Fruit fly (Drosophila melanogaster) whole organism, embryonic: ENCODE measurements around the gene cactin.

ENCODE experiments used
- Awh ChIP-seq: fragments of 200-800 bp; sonication (Bioruptor generic); IDR thresholded peaks from 2 replicates; pipeline ENCODE4, ENCODE4 v1.3.6; 2022; ENCODE audit warnings: missing biosample characterization, missing genetic modification characterization
- B-H2 ChIP-seq: fragments of 200-800 bp; sonication (Bioruptor generic); optimal IDR thresholded peaks from 2 replicates; lab custom pipeline; 2018; ENCODE audit warnings: missing biosample characterization, mild to moderate bottlenecking, missing genetic modification characterization
- Bdp1 ChIP-seq: fragments of 200-800 bp; sonication (Bioruptor generic); optimal IDR thresholded peaks from 3 replicates; lab custom pipeline; 2016; ENCODE audit warnings: missing biosample characterization, missing genetic modification characterization
- BtbVII ChIP-seq: fragments of 200-800 bp; sonication (Bioruptor generic); optimal IDR thresholded peaks from 3 replicates; lab custom pipeline; 2017; ENCODE audit warnings: missing biosample characterization, mild to moderate bottlenecking, missing genetic modification characterization
- CG10366 ChIP-seq: fragments of 200-800 bp; sonication (Bioruptor generic); IDR thresholded peaks from 2 replicates; pipeline ENCODE4 v1.3.6; 2022; ENCODE audit warnings: missing biosample characterization, missing genetic modification characterization
- CG10543 ChIP-seq: fragments of 200-800 bp; sonication (Bioruptor generic); optimal IDR thresholded peaks from 3 replicates; lab custom pipeline; 2017; ENCODE audit warnings: missing biosample characterization, mild to moderate bottlenecking, missing genetic modification characterization, moderate library complexity
- CG11504 ChIP-seq: fragments of 200-800 bp; sonication (Bioruptor generic); optimal IDR thresholded peaks from 3 replicates; lab custom pipeline; 2019; ENCODE audit warnings: missing biosample characterization, mild to moderate bottlenecking, missing genetic modification characterization, moderate library complexity
- CG11560 ChIP-seq: fragments of 200-800 bp; sonication (Bioruptor generic); IDR thresholded peaks from 3 replicates; pipeline ENCODE4 v1.3.6; 2022; ENCODE audit warnings: missing biosample characterization, missing genetic modification characterization
- CG12104 ChIP-seq: fragments of 200-800 bp; sonication (Bioruptor generic); optimal IDR thresholded peaks from 3 replicates; lab custom pipeline; 2016; ENCODE audit warnings: missing biosample characterization, missing genetic modification characterization
- CG1233 ChIP-seq: fragments of 200-800 bp; sonication (Bioruptor generic); optimal IDR thresholded peaks from 4 replicates; lab custom pipeline; 2018; ENCODE audit warnings: missing biosample characterization, mild to moderate bottlenecking, missing genetic modification characterization
- CG12942 ChIP-seq: fragments of 200-800 bp; sonication (Bioruptor generic); optimal IDR thresholded peaks from 3 replicates; lab custom pipeline; 2016; ENCODE audit warnings: missing biosample characterization, missing genetic modification characterization
- CG1603 ChIP-seq: fragments of 200-800 bp; sonication (Bioruptor generic); optimal IDR thresholded peaks from 2 replicates; lab custom pipeline; 2019; ENCODE audit warnings: missing biosample characterization, mild to moderate bottlenecking, missing genetic modification characterization, moderate library complexity
- CG1647 ChIP-seq: fragments of 200-800 bp; sonication (Bioruptor generic); optimal IDR thresholded peaks from 3 replicates; lab custom pipeline; 2016; ENCODE audit warnings: missing biosample characterization, missing genetic modification characterization
- CG17361 ChIP-seq: fragments of 200-800 bp; sonication (Bioruptor generic); IDR thresholded peaks from 3 replicates; pipeline ENCODE4 v1.3.6; 2022; ENCODE audit warnings: missing biosample characterization, missing genetic modification characterization
- CG17802 ChIP-seq: fragments of 200-800 bp; sonication (Bioruptor generic); optimal IDR thresholded peaks from 2 replicates; lab custom pipeline; 2018; ENCODE audit warnings: missing biosample characterization, mild to moderate bottlenecking, missing genetic modification characterization, moderate library complexity
- CG18619 ChIP-seq: fragments of 200-800 bp; sonication (Bioruptor generic); optimal IDR thresholded peaks from 3 replicates; lab custom pipeline; 2017; ENCODE audit warnings: missing biosample characterization, mild to moderate bottlenecking, missing genetic modification characterization
- CG2129 ChIP-seq: fragments of 200-800 bp; sonication (Bioruptor generic); IDR thresholded peaks from 2 replicates; pipeline ENCODE4 v1.3.6; 2022; ENCODE audit warnings: missing biosample characterization, missing genetic modification characterization; ENCODE audit not compliant: partially characterized antibody
- CG32532 ChIP-seq: fragments of 200-800 bp; sonication (Bioruptor generic); IDR thresholded peaks from 2 replicates; pipeline ENCODE4 v1.3.6; 2022; ENCODE audit warnings: missing biosample characterization, missing genetic modification characterization
- CG32772 ChIP-seq: fragments of 200-800 bp; sonication (Bioruptor generic); IDR thresholded peaks from 2 replicates; pipeline ENCODE4 v1.3.6; 2022; ENCODE audit warnings: missing biosample characterization, missing genetic modification characterization
- CG3281 ChIP-seq: fragments of 200-800 bp; sonication (Bioruptor generic); optimal IDR thresholded peaks from 3 replicates; lab custom pipeline; 2017; ENCODE audit warnings: missing biosample characterization, mild to moderate bottlenecking, missing genetic modification characterization
- CG3726 ChIP-seq: fragments of 200-800 bp; sonication (Bioruptor generic); IDR thresholded peaks from 3 replicates; pipeline ENCODE4, ENCODE4 v1.3.6; 2022; ENCODE audit warnings: missing biosample characterization, missing genetic modification characterization
- CG4424 ChIP-seq: fragments of 200-800 bp; sonication (Bioruptor generic); optimal IDR thresholded peaks from 3 replicates; lab custom pipeline; 2016; ENCODE audit warnings: missing biosample characterization, missing genetic modification characterization
- CG9727 ChIP-seq: fragments of 200-800 bp; sonication (Bioruptor generic); optimal IDR thresholded peaks from 3 replicates; lab custom pipeline; 2017; ENCODE audit warnings: missing biosample characterization, mild to moderate bottlenecking, missing genetic modification characterization
- CoRest ChIP-seq: fragments of 200-800 bp; sonication (Bioruptor generic); optimal IDR thresholded peaks from 3 replicates; lab custom pipeline; 2018; ENCODE audit warnings: missing biosample characterization, mild to moderate bottlenecking, missing genetic modification characterization, moderate library complexity
- D19B ChIP-seq: fragments of 200-800 bp; sonication (Bioruptor generic); optimal IDR thresholded peaks from 2 replicates; lab custom pipeline; 2017; ENCODE audit warnings: missing biosample characterization, mild to moderate bottlenecking, missing genetic modification characterization
- Dip2 ChIP-seq: fragments of 200-800 bp; sonication (Bioruptor generic); IDR thresholded peaks from 2 replicates; pipeline ENCODE4 v1.3.6; 2022; ENCODE audit warnings: missing biosample characterization, missing genetic modification characterization
- Doc3 ChIP-seq: fragments of 200-800 bp; sonication (Bioruptor generic); IDR thresholded peaks from 3 replicates; pipeline ENCODE4 v1.3.6; 2022; ENCODE audit warnings: missing biosample characterization, missing genetic modification characterization; ENCODE audit not compliant: partially characterized antibody
- Eip74EF ChIP-seq, 2 experiments: fragments of 200-800 bp in 1 of 2; fragments of >200 bp in 1 of 2; sonication (Bioruptor generic) in 1 of 2; optimal IDR thresholded peaks; 2 replicates each; lab custom pipeline; 2017 to 2019; ENCODE audit warnings: missing biosample characterization in 2 of 2, missing genetic modification characterization in 2 of 2, mild to moderate bottlenecking in 1 of 2, moderate library complexity in 1 of 2
- Hmr ChIP-seq: fragments of 200-800 bp; sonication (Bioruptor generic); optimal IDR thresholded peaks from 3 replicates; lab custom pipeline; 2017; ENCODE audit warnings: mild to moderate bottlenecking, missing biosample characterization, missing genetic modification reagents, missing genetic modification characterization
- Hr3 ChIP-seq: fragments of 200-800 bp; sonication (Bioruptor generic); optimal IDR thresholded peaks from 3 replicates; lab custom pipeline; 2016; ENCODE audit warnings: missing biosample characterization, missing genetic modification characterization
- Meics ChIP-seq: fragments of 200-800 bp; sonication (Bioruptor generic); optimal IDR thresholded peaks from 2 replicates; lab custom pipeline; 2017; ENCODE audit warnings: missing biosample characterization, mild to moderate bottlenecking, missing genetic modification characterization
- Myb ChIP-seq: fragments of 200-800 bp; sonication (Bioruptor generic); optimal IDR thresholded peaks from 2 replicates; lab custom pipeline; 2016; ENCODE audit warnings: missing biosample characterization, missing genetic modification characterization
- Oaz ChIP-seq: fragments of 200-800 bp; sonication (Bioruptor generic); IDR thresholded peaks from 2 replicates; pipeline ENCODE4 v1.3.6; 2022; ENCODE audit warnings: missing biosample characterization, missing genetic modification characterization
- TFAM ChIP-seq: fragments of 200-800 bp; sonication (Bioruptor generic); optimal IDR thresholded peaks from 2 replicates; lab custom pipeline; 2017; ENCODE audit warnings: missing biosample characterization, missing genetic modification characterization, inconsistent platforms
- ase ChIP-seq: fragments of 200-800 bp; sonication (Bioruptor generic); IDR thresholded peaks from 3 replicates; pipeline ENCODE4 v1.3.6; 2022; ENCODE audit warnings: missing biosample characterization, missing genetic modification characterization
- ash1 ChIP-seq: fragments of 200-800 bp; sonication (Bioruptor generic); optimal IDR thresholded peaks from 2 replicates; lab custom pipeline; 2018; ENCODE audit warnings: missing biosample characterization, mild to moderate bottlenecking, missing genetic modification characterization
- caup ChIP-seq: fragments of 200-800 bp; sonication (Bioruptor generic); optimal IDR thresholded peaks from 3 replicates; lab custom pipeline; 2017; ENCODE audit warnings: missing biosample characterization, mild to moderate bottlenecking, missing genetic modification characterization, moderate library complexity; ENCODE audit not compliant: severe bottlenecking
- chif ChIP-seq, 2 experiments: fragments of 200-800 bp; sonication (Bioruptor generic); optimal IDR thresholded peaks; 3 replicates each; lab custom pipeline; 2016; ENCODE audit warnings: missing biosample characterization in 2 of 2, missing genetic modification characterization in 2 of 2
- croc ChIP-seq: fragments of 200-800 bp; sonication (Bioruptor generic); conservative IDR thresholded peaks from 3 replicates; pipeline ENCODE4 v1.3.6; 2022; ENCODE audit warnings: missing biosample characterization, missing genetic modification characterization
- crp ChIP-seq, 2 experiments: fragments of 200-800 bp; sonication (Bioruptor generic); optimal IDR thresholded peaks; 2 replicates in 1 of 2; 3 replicates in 1 of 2; lab custom pipeline; 2017; ENCODE audit warnings: missing biosample characterization in 2 of 2, missing genetic modification characterization in 2 of 2, mild to moderate bottlenecking in 1 of 2, moderate library complexity in 1 of 2
- eve ChIP-seq, 2 experiments: fragments of >200 bp; optimal IDR thresholded peaks; 2 replicates each; lab custom pipeline; 2017; ENCODE audit warnings: missing biosample characterization in 2 of 2, missing genetic modification characterization in 2 of 2
- gem ChIP-seq: fragments of 200-800 bp; sonication (Bioruptor generic); optimal IDR thresholded peaks from 2 replicates; lab custom pipeline; 2019; ENCODE audit warnings: missing biosample characterization, mild to moderate bottlenecking, missing genetic modification characterization, moderate library complexity
- kay ChIP-seq: fragments of 200-800 bp; sonication (Bioruptor generic); optimal IDR thresholded peaks from 2 replicates; lab custom pipeline; 2016; ENCODE audit warnings: missing biosample characterization, missing genetic modification characterization
- lilli ChIP-seq: fragments of 200-800 bp; sonication (Bioruptor generic); optimal IDR thresholded peaks from 3 replicates; lab custom pipeline; 2016; ENCODE audit warnings: missing biosample characterization, missing genetic modification characterization
- pfk ChIP-seq: fragments of 200-800 bp; sonication (Bioruptor generic); optimal IDR thresholded peaks from 2 replicates; lab custom pipeline; 2018; ENCODE audit warnings: missing biosample characterization, mild to moderate bottlenecking, missing genetic modification characterization, moderate library complexity
- scrt ChIP-seq: fragments of 200-800 bp; sonication (Bioruptor generic); optimal IDR thresholded peaks from 2 replicates; lab custom pipeline; 2018; ENCODE audit warnings: missing biosample characterization, mild to moderate bottlenecking, missing genetic modification characterization, moderate library complexity
- slbo ChIP-seq: fragments of 200-800 bp; sonication (Bioruptor generic); IDR thresholded peaks from 2 replicates; pipeline ENCODE4 v1.3.6; 2022; ENCODE audit warnings: missing biosample characterization, missing genetic modification characterization
- sna ChIP-seq: fragments of 200-800 bp; sonication (Bioruptor generic); IDR thresholded peaks from 2 replicates; pipeline ENCODE4 v1.3.6; 2022; ENCODE audit warnings: missing biosample characterization, missing genetic modification characterization; ENCODE audit not compliant: partially characterized antibody
- unc-4 ChIP-seq: fragments of 200-800 bp; sonication (Bioruptor generic); IDR thresholded peaks from 2 replicates; pipeline ENCODE4 v1.3.6; 2022; ENCODE audit warnings: missing biosample characterization, missing genetic modification characterization; ENCODE audit not compliant: partially characterized antibody

The cactin gene

dm6 chrX:20447865-20448584 lies 24.2 kb downstream of the cactin start (continued):
- TF ChIP-seq eve (GFP tag; optimal IDR thresholded peaks at IDR 0.05; lab: Kevin White, UChicago) (no peak), sna (no peak), CG1647 (GFP tag; lab: Kevin White, UChicago) (no peak), Dip2 (GFP tag; lab: Robert Waterston, UW) (no peak), gem (tag; lab: Kevin White, UChicago) (peak; percentile 37), Bdp1 (no peak), CG10543 (GFP tag; lab: Kevin White, UChicago) (peak; percentile 8), CG18619 (GFP tag; lab: Kevin White, UChicago) (peak; percentile 30), crp (GFP tag; optimal IDR thresholded peaks at IDR 0.05; lab: Kevin White, UChicago) (no peak), Myb (GFP tag; lab: Kevin White, UChicago) (no peak), croc (GFP tag; lab: Robert Waterston, UW) (no peak), B-H2 (GFP tag; lab: Kevin White, UChicago) (no peak), CG9727 (GFP tag; lab: Kevin White, UChicago) (no peak), Eip74EF (GFP tag; optimal IDR thresholded peaks at IDR 0.05; lab: Kevin White, UChicago) (no peak), Hr3 (no peak), Awh (GFP tag; lab: Robert Waterston, UW) (no peak), CG17361 (GFP tag; lab: Robert Waterston, UW) (0 out of 3 replicates have a peak, but pooled peaks have one; percentile 33), ash1 (GFP tag; lab: Kevin White, UChicago) (no peak), Meics (GFP tag; lab: Kevin White, UChicago) (peak; percentile 48), CG12942 (GFP tag; lab: Kevin White, UChicago) (no peak), CoRest (tag; lab: Kevin White, UChicago) (peak; percentile 1), CG3281 (GFP tag; lab: Kevin White, UChicago) (peak; percentile 29), TFAM (no peak), CG32532 (GFP tag; lab: Robert Waterston, UW) (no peak), Oaz (no peak), CG32772 (GFP tag; lab: Robert Waterston, UW) (no peak), lilli (peak; percentile 16), CG1603 (tag; lab: Kevin White, UChicago) (no peak), kay (GFP tag; lab: Kevin White, UChicago) (no peak), ase (GFP tag; lab: Robert Waterston, UW) (no peak), CG2129 (GFP tag; lab: Robert Waterston, UW) (no peak), CG11560 (tag; lab: Robert Waterston, UW) (no peak), CG10366 (GFP tag; lab: Robert Waterston, UW) (no peak), Doc3 (no peak), Hmr (GFP tag; lab: Kevin White, UChicago) (peak; percentile 36), caup (GFP tag; lab: Kevin White, UChicago) (no peak), slbo (0 out of 2 replicates have a peak, but pooled peaks have one; percentile 11), BtbVII (GFP tag; lab: Kevin White, UChicago) (no peak), CG17802 (tag; lab: Kevin White, UChicago) (no peak), CG1233 (GFP tag; lab: Kevin White, UChicago) (no peak), pfk (no peak), CG12104 (GFP tag; lab: Kevin White, UChicago) (no peak), scrt (peak; percentile 86), CG3726 (GFP tag; lab: Robert Waterston, UW) (no peak), CG11504 (tag; lab: Kevin White, UChicago) (peak; percentile 14), unc-4 (GFP tag; lab: Robert Waterston, UW) (no peak), CG4424 (GFP tag; lab: Kevin White, UChicago) (no peak), D19B (GFP tag; lab: Kevin White, UChicago) (no peak), chif (GFP tag; optimal IDR thresholded peaks at IDR 0.05; lab: Kevin White, UChicago) (no peak)
